Worm (Caenorhabditis elegans) whole organism, late embryonic: ENCODE data around the gene moma-1.

Experiments
- ceh-34 ChIP-seq: sonication (generic microtip); optimal IDR thresholded peaks from 2 replicates; lab custom pipeline; 2016; ENCODE audit warnings: mild to moderate bottlenecking, missing genetic modification characterization, missing compliant biosample characterization
- fkh-10 ChIP-seq: fragments of 150-350 bp; optimal IDR thresholded peaks from 2 replicates; lab custom pipeline; 2014; ENCODE audit warnings: missing biosample characterization, missing genetic modification reagents, missing genetic modification characterization
- pat-9 ChIP-seq: fragments of 200-800 bp; sonication (Bioruptor generic); optimal IDR thresholded peaks from 2 replicates; lab custom pipeline; 2018; ENCODE audit warnings: mild to moderate bottlenecking, missing genetic modification characterization, moderate library complexity, missing compliant biosample characterization
- pqm-1 ChIP-seq: sonication (generic microtip); optimal IDR thresholded peaks from 2 replicates; lab custom pipeline; 2016; ENCODE audit warnings: missing genetic modification characterization, missing compliant biosample characterization

DNA sequence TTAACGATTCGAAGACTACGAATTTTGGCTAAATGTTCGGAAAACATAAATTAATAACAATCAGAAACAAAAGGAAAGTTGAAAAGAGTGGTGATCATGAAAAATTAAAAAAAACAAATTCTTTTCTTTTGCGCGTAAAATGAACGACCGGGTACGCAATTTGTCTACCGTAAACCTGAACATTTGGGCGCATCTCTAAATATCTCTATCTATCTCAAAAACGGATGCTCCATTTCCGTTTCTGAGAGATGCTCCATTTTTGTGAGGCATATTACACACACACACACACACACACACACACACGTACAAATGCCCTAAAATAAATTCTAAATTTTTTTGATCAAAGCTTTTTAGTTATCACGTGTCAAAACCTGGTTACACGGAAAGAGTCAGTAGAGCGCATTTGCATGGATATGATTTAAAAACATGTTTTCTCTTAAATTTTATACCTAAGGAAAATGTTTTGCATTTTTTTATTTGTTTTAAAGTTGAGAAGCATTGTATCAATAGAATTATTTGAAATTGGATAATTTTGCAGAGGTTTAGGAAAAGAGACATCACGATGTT lies 36.9 kb upstream of the moma-1 start:
- no peak for TF ChIP-seq pqm-1 (tag; lab: Kevin White, UChicago)
- no peak for TF ChIP-seq pat-9 (tag; lab: Kevin White, UChicago)
- no peak for TF ChIP-seq fkh-10
- TF ChIP-seq ceh-34, result no peak
